Worm (Caenorhabditis elegans) whole organism, late embryonic: ENCODE data around the gene nlp-35.

Experiments used
- C38D4.7 ChIP-seq: fragments of 200-800 bp; sonication (Bioruptor generic); optimal IDR thresholded peaks from 2 replicates; lab custom pipeline; 2018; ENCODE audit warnings: mild to moderate bottlenecking, missing genetic modification characterization, moderate library complexity, missing compliant biosample characterization
- K09A11.1 ChIP-seq: sonication (generic microtip); optimal IDR thresholded peaks from 2 replicates; lab custom pipeline; 2017; ENCODE audit warnings: antibody characterized with exemption, mild to moderate bottlenecking, missing genetic modification characterization, missing compliant biosample characterization; ENCODE audit not compliant: insufficient read depth
- T23F11.4 ChIP-seq: fragments of 200-800 bp; sonication (Bioruptor generic); optimal IDR thresholded peaks from 2 replicates; lab custom pipeline; 2018; ENCODE audit warnings: mild to moderate bottlenecking, missing genetic modification characterization, missing compliant biosample characterization
- Y22D7AL.16 ChIP-seq: sonication (generic microtip); optimal IDR thresholded peaks from 2 replicates; lab custom pipeline; 2016; ENCODE audit warnings: missing genetic modification characterization, missing compliant biosample characterization
- ahr-1 ChIP-seq: sonication (generic microtip); optimal IDR thresholded peaks from 2 replicates; lab custom pipeline; 2016; ENCODE audit warnings: missing genetic modification characterization, missing compliant biosample characterization
- ama-1 ChIP-seq: fragments of 150-350 bp; optimal IDR thresholded peaks from 2 replicates; lab custom pipeline; 2014
- ceh-18 ChIP-seq: sonication (generic microtip); optimal IDR thresholded peaks from 2 replicates; lab custom pipeline; 2016; ENCODE audit warnings: missing genetic modification characterization, missing compliant biosample characterization
- ceh-19 ChIP-seq: fragments of 200-800 bp; sonication (Bioruptor generic); optimal IDR thresholded peaks from 2 replicates; lab custom pipeline; 2018; ENCODE audit warnings: mild to moderate bottlenecking, missing genetic modification characterization, missing compliant biosample characterization
- ceh-2 ChIP-seq: sonication (generic microtip); optimal IDR thresholded peaks from 2 replicates; lab custom pipeline; 2016; ENCODE audit warnings: missing genotype, missing genetic modification characterization, missing compliant biosample characterization
- ceh-22 ChIP-seq: sonication (generic microtip); optimal IDR thresholded peaks from 2 replicates; lab custom pipeline; 2017; ENCODE audit warnings: missing biosample characterization, missing genetic modification characterization
- ceh-24 ChIP-seq: sonication (generic microtip); optimal IDR thresholded peaks from 2 replicates; lab custom pipeline; 2016; ENCODE audit warnings: mild to moderate bottlenecking, missing genetic modification characterization, missing compliant biosample characterization
- ceh-34 ChIP-seq: sonication (generic microtip); optimal IDR thresholded peaks from 2 replicates; lab custom pipeline; 2016; ENCODE audit warnings: mild to moderate bottlenecking, missing genetic modification characterization, missing compliant biosample characterization
- ceh-45 ChIP-seq: fragments of 200-800 bp; sonication (Bioruptor generic); IDR thresholded peaks from 2 replicates; pipeline ENCODE4 v1.3.6; 2022; ENCODE audit warnings: missing genetic modification reagents, missing genetic modification characterization, missing compliant biosample characterization
- ceh-48 ChIP-seq: sonication (generic microtip); optimal IDR thresholded peaks from 2 replicates; lab custom pipeline; 2016; ENCODE audit warnings: missing genetic modification characterization, inconsistent platforms, missing compliant biosample characterization
- ceh-9 ChIP-seq: sonication (generic microtip); optimal IDR thresholded peaks from 2 replicates; lab custom pipeline; 2016; ENCODE audit warnings: mild to moderate bottlenecking, missing genetic modification characterization, inconsistent platforms, missing compliant biosample characterization
- elt-4 ChIP-seq: sonication (generic microtip); optimal IDR thresholded peaks from 2 replicates; lab custom pipeline; 2016; ENCODE audit warnings: missing genetic modification characterization, missing compliant biosample characterization
- ets-4 ChIP-seq: sonication (generic microtip); optimal IDR thresholded peaks from 2 replicates; lab custom pipeline; 2016; ENCODE audit warnings: missing genetic modification characterization, missing compliant biosample characterization
- eyg-1 ChIP-seq: sonication (generic microtip); optimal IDR thresholded peaks from 2 replicates; lab custom pipeline; 2016; ENCODE audit warnings: missing genotype, missing genetic modification characterization, missing compliant biosample characterization
- fax-1 ChIP-seq: sonication (generic microtip); optimal IDR thresholded peaks from 2 replicates; lab custom pipeline; 2016; ENCODE audit warnings: missing genotype, missing genetic modification characterization, missing compliant biosample characterization
- fkh-10 ChIP-seq: fragments of 150-350 bp; optimal IDR thresholded peaks from 2 replicates; lab custom pipeline; 2014; ENCODE audit warnings: missing biosample characterization, missing genetic modification reagents, missing genetic modification characterization
- hlh-13 ChIP-seq: fragments of 200-800 bp; sonication (Bioruptor generic); optimal IDR thresholded peaks from 2 replicates; lab custom pipeline; 2018; ENCODE audit warnings: mild to moderate bottlenecking, missing genetic modification characterization, missing compliant biosample characterization
- lin-11 ChIP-seq: fragments of 200-800 bp; sonication (Bioruptor generic); optimal IDR thresholded peaks from 2 replicates; lab custom pipeline; 2018; ENCODE audit warnings: mild to moderate bottlenecking, missing genetic modification characterization, missing compliant biosample characterization
- madf-2 ChIP-seq: sonication (generic microtip); optimal IDR thresholded peaks from 2 replicates; lab custom pipeline; 2017; ENCODE audit warnings: missing genetic modification characterization, missing compliant biosample characterization
- nfya-1 ChIP-seq: sonication (generic microtip); optimal IDR thresholded peaks from 2 replicates; lab custom pipeline; 2017; ENCODE audit warnings: missing genetic modification characterization, mild to moderate bottlenecking, missing compliant biosample characterization, antibody characterized with exemption, moderate library complexity
- nhr-11 ChIP-seq: fragments of 150-350 bp; optimal IDR thresholded peaks from 2 replicates; lab custom pipeline; 2014; ENCODE audit warnings: missing biosample characterization, missing genetic modification characterization
- npax-4 ChIP-seq: sonication (generic microtip); optimal IDR thresholded peaks from 2 replicates; lab custom pipeline; 2016; ENCODE audit warnings: missing genetic modification characterization, missing compliant biosample characterization
- odd-2 ChIP-seq: sonication (generic microtip); optimal IDR thresholded peaks from 2 replicates; lab custom pipeline; 2017; ENCODE audit warnings: antibody characterized with exemption, mild to moderate bottlenecking, missing genetic modification characterization, missing compliant biosample characterization
- pat-9 ChIP-seq: fragments of 200-800 bp; sonication (Bioruptor generic); optimal IDR thresholded peaks from 2 replicates; lab custom pipeline; 2018; ENCODE audit warnings: mild to moderate bottlenecking, missing genetic modification characterization, moderate library complexity, missing compliant biosample characterization
- pax-1 ChIP-seq: fragments of 150-350 bp; optimal IDR thresholded peaks from 2 replicates; lab custom pipeline; 2014; ENCODE audit warnings: missing biosample characterization, missing genetic modification characterization
- pha-4 ChIP-seq: fragments of 150-350 bp; optimal IDR thresholded peaks from 2 replicates; lab custom pipeline; 2018; ENCODE audit warnings: missing biosample characterization, missing genetic modification reagents, missing genetic modification characterization
- ref-2 ChIP-seq: sonication (generic microtip); optimal IDR thresholded peaks from 2 replicates; lab custom pipeline; 2016; ENCODE audit warnings: missing genetic modification characterization, missing compliant biosample characterization
- rnt-1 ChIP-seq: sonication (generic microtip); optimal IDR thresholded peaks from 2 replicates; lab custom pipeline; 2016; ENCODE audit warnings: missing genetic modification characterization, missing compliant biosample characterization
- sox-2 ChIP-seq: fragments of 200-800 bp; sonication (Bioruptor generic); IDR thresholded peaks from 2 replicates; pipeline ENCODE4 v1.3.6; 2022; ENCODE audit warnings: missing genetic modification reagents, missing genetic modification characterization, missing compliant biosample characterization
- unc-3 ChIP-seq, 2 experiments: fragments of 200-800 bp in 1 of 2; sonication (Bioruptor generic) in 1 of 2; sonication (generic microtip) in 1 of 2; conservative IDR thresholded peaks in 1 of 2; optimal IDR thresholded peaks in 1 of 2; 2 replicates each; pipeline versions ENCODE4 v1.3.6 to Lab custom; 2016 to 2022; ENCODE audit warnings: missing compliant biosample characterization in 2 of 2, missing genetic modification characterization in 2 of 2, missing genetic modification reagents in 1 of 2
- zip-5 ChIP-seq: sonication (generic microtip); optimal IDR thresholded peaks from 2 replicates; lab custom pipeline; 2016; ENCODE audit warnings: missing genetic modification characterization, missing compliant biosample characterization

Gene nlp-35

ce11 chrIV:9496306-9496705, 22.4 kb downstream of the nlp-35 start, which contains the start of gene sru-3:
Gene sru-3, plus strand, starts transcription at chrIV:9496606.
- TF ChIP-seq ceh-24 (no peak), pax-1 (no peak), lin-11 (tag; lab: Kevin White, UChicago) (no peak), ets-4 (tag; lab: Kevin White, UChicago) (no peak), T23F11.4 (GFP tag; lab: Kevin White, UChicago) (no peak), sox-2 (no peak), fkh-10 (GFP tag; lab: Kevin White, UChicago) (no peak), Y22D7AL.16 (tag; lab: Kevin White, UChicago) (no peak), elt-4 (tag; lab: Kevin White, UChicago) (no peak), ahr-1 (tag; lab: Kevin White, UChicago) (no peak), ceh-45 (GFP tag; lab: Robert Waterston, UW) (no peak), nfya-1 (no peak)

- TF ChIP-seq ama-1 (lab: Kevin White, UChicago) (no peak), ceh-45 (GFP tag; lab: Robert Waterston, UW) (no peak)
Observed at ce11 chrIV:9490320-9490719, 28.4 kb downstream of the nlp-35 start, which contains the start of gene sru-6. Gene sru-6, plus strand, starts transcription at chrIV:9490620.

ce11 chrIV:9488315-9488714, 30.4 kb downstream of the nlp-35 start, which contains the start of gene sru-1:
Gene sru-1, plus strand, starts transcription at chrIV:9488615.
- TF ChIP-seq ceh-24 (no peak), odd-2 (tag; lab: Kevin White, UChicago) (no peak), rnt-1 (tag; lab: Kevin White, UChicago) (no peak), ceh-19 (no peak), ceh-2 (no peak), pha-4 (tag; lab: Kevin White, UChicago) (no peak), eyg-1 (no peak), ceh-22 (tag; lab: Kevin White, UChicago) (no peak), ceh-9 (no peak)

- TF ChIP-seq K09A11.1 (tag; lab: Kevin White, UChicago) (no peak), zip-5 (tag; lab: Kevin White, UChicago) (no peak), ceh-18 (tag; lab: Kevin White, UChicago) (no peak), madf-2 (tag; lab: Kevin White, UChicago) (no peak), lin-11 (tag; lab: Kevin White, UChicago) (no peak), ref-2 (tag; lab: Kevin White, UChicago) (no peak), ceh-48 (tag; lab: Kevin White, UChicago) (no peak), unc-3 (GFP tag; conservative IDR thresholded peaks at IDR 0.05; lab: Robert Waterston, UW) (no peak), unc-3 (tag; optimal IDR thresholded peaks at IDR 0.05; lab: Kevin White, UChicago) (no peak), ceh-34 (tag; lab: Kevin White, UChicago) (no peak), C38D4.7 (GFP tag; lab: Kevin White, UChicago) (no peak), nhr-11 (tag; lab: Kevin White, UChicago) (no peak), pha-4 (tag; lab: Kevin White, UChicago) (no peak), pat-9 (tag; lab: Kevin White, UChicago) (no peak)
Observed at ce11 chrIV:9486779-9487178, 31.9 kb downstream of the nlp-35 start.

- no peak for TF ChIP-seq elt-4 (tag; lab: Kevin White, UChicago)
Observed at ce11 chrIV:9485972-9486371, 32.8 kb downstream of the nlp-35 start, which contains the start of gene sru-2. Gene sru-2, plus strand, starts transcription at chrIV:9486272.

- TF ChIP-seq ceh-34 (tag; lab: Kevin White, UChicago), result no peak
- no peak for TF ChIP-seq fax-1 (tag; lab: Kevin White, UChicago)
- TF ChIP-seq npax-4 (tag; lab: Kevin White, UChicago), result no peak
- no peak for TF ChIP-seq hlh-13 (GFP tag; lab: Kevin White, UChicago)
Observed at ce11 chrIV:9485040-9485439, 33.7 kb downstream of the nlp-35 start, which contains the start of gene gadr-2. Gene gadr-2, minus strand, starts transcription at chrIV:9485140.
